Fruit fly (Drosophila melanogaster): ENCODE data around the gene nocte.

The nocte gene

DNA sequence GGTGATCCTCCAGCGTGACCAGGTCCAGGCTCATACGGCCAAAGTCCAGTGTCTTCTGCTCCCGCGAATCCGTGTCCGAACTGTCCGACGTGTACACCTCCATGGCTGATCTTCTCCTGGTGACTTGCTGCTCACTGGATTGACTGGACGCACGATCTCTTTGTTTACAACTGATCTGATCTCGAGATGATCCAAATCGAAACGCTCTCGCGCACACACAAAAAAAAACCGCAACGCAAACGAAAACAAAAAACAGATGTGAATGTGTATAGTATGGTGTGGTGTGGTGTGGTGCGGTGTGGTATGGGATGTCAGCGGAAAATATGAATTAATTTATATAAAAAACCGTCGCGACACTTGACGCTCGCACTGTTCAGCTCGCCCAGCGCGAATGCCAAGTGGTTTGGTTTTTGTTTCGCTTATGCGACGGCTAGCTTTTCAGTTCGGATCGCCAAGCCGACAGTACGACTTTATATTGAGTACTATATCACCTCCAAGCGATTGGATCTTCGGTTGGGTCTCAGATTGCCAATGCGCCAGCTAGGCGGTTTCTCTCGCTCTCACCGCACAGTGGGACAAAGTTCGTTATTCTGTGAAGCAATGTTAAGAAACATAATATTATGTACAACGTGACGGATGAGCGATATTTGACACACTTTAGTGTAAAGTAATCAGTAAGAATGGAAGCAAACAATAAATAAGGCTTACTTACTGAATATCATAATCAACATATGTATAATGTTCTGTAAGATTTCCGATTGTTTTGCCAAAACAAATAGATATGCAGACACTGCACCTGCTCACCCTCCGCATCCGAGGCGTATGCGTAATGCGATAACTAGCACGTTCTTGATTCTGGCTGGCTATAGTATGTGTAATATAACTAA is 11.9 kb upstream of the nocte start (continued):
- TF ChIP-seq Hsf (GFP tag; optimal IDR thresholded peaks at IDR 0.05): peak; percentile 53
- TF ChIP-seq crol (GFP tag; IDR thresholded peaks at IDR 0.05): peak; percentile 45; the same call in 1 of the 2 replicates
- TF ChIP-seq Hand (GFP tag; optimal IDR thresholded peaks at IDR 0.05): peak; percentile 62
- peak; percentile 54 for TF ChIP-seq Adf1 (GFP tag; IDR thresholded peaks at IDR 0.05)
- no peak for TF ChIP-seq peb (GFP tag; IDR thresholded peaks at IDR 0.05)
- peak; percentile 4 for TF ChIP-seq gcm (GFP tag; optimal IDR thresholded peaks at IDR 0.05)
- no peak for TF ChIP-seq Sin3A (optimal IDR thresholded peaks at IDR 0.05)
- peak; percentile 76 for TF ChIP-seq Drgx (GFP tag; IDR thresholded peaks at IDR 0.05)
- peak; percentile 72 for TF ChIP-seq CG7556 (GFP tag; optimal IDR thresholded peaks at IDR 0.05)
- no peak for TF ChIP-seq CG2202 (tag; optimal IDR thresholded peaks at IDR 0.05)
- TF ChIP-seq YL-1 (GFP tag; optimal IDR thresholded peaks at IDR 0.05): no peak
- peak; percentile 40; the same call in 1 of the 3 replicates for TF ChIP-seq knrl (GFP tag; IDR thresholded peaks at IDR 0.05; ENCODE audit: partially characterized antibody)
- peak; percentile 64 for TF ChIP-seq CG31441 (GFP tag; IDR thresholded peaks at IDR 0.05)
- peak; percentile 44; the same call in 1 of the 2 replicates for TF ChIP-seq sisA (GFP tag; IDR thresholded peaks at IDR 0.05)
- TF ChIP-seq pita (GFP tag; optimal IDR thresholded peaks at IDR 0.05): no peak
- 0 out of 2 replicates have a peak, but pooled peaks have one; percentile 21 for TF ChIP-seq seq (GFP tag; IDR thresholded peaks at IDR 0.05)
- no peak for TF ChIP-seq Hr78 (GFP tag; optimal IDR thresholded peaks at IDR 0.05)
- peak; percentile 53 for TF ChIP-seq D19B (GFP tag; optimal IDR thresholded peaks at IDR 0.05)
- peak; percentile 57 for TF ChIP-seq Ets65A (GFP tag)
- 0 out of 2 replicates have a peak, but pooled peaks have one; percentile 35 for TF ChIP-seq CG31224 (GFP tag; IDR thresholded peaks at IDR 0.05)
- no peak for TF ChIP-seq CG33557 (GFP tag; optimal IDR thresholded peaks at IDR 0.05)
- TF ChIP-seq nerfin-2 (GFP tag; IDR thresholded peaks at IDR 0.05; ENCODE audit: partially characterized antibody): no peak
- no peak for TF ChIP-seq CG2116 (GFP tag; optimal IDR thresholded peaks at IDR 0.05)
- no peak for TF ChIP-seq Nf-YA (GFP tag; IDR thresholded peaks at IDR 0.05)
- peak; percentile 45; the same call in 1 of the 2 replicates for TF ChIP-seq H2.0 (GFP tag; IDR thresholded peaks at IDR 0.05)
- no peak for TF ChIP-seq CG12744 (GFP tag; optimal IDR thresholded peaks at IDR 0.05)
- peak; percentile 86 for TF ChIP-seq cwo (GFP tag; optimal IDR thresholded peaks at IDR 0.05)
- TF ChIP-seq CG18011 (GFP tag; optimal IDR thresholded peaks at IDR 0.05): peak; percentile 28
- peak; percentile 46 for TF ChIP-seq CG13775 (GFP tag; optimal IDR thresholded peaks at IDR 0.05)
- 0 out of 2 replicates have a peak, but pooled peaks have one; percentile 23 for TF ChIP-seq CG13287 (GFP tag; IDR thresholded peaks at IDR 0.05; ENCODE audit: partially characterized antibody)
- TF ChIP-seq CG14710 (tag; optimal IDR thresholded peaks at IDR 0.05): no peak
- peak; percentile 71 for TF ChIP-seq mirr (GFP tag; optimal IDR thresholded peaks at IDR 0.05)
- TF ChIP-seq al (GFP tag; IDR thresholded peaks at IDR 0.05): peak; percentile 61
- TF ChIP-seq CG32767 (GFP tag; IDR thresholded peaks at IDR 0.05): no peak
- no peak for TF ChIP-seq cg (GFP tag; optimal IDR thresholded peaks at IDR 0.05)
- peak; percentile 85 for TF ChIP-seq CG2120 (GFP tag; optimal IDR thresholded peaks at IDR 0.05)
- peak; percentile 22 for TF ChIP-seq Hr3 (GFP tag; optimal IDR thresholded peaks at IDR 0.05)
- TF ChIP-seq schlank (tag; optimal IDR thresholded peaks at IDR 0.05): peak; percentile 65
- TF ChIP-seq ssp (GFP tag; IDR thresholded peaks at IDR 0.05): 0 out of 2 replicates have a peak, but pooled peaks have one; percentile 24
- no peak for TF ChIP-seq Mrtf (GFP tag; IDR thresholded peaks at IDR 0.05)
- TF ChIP-seq CG13894 (tag; optimal IDR thresholded peaks at IDR 0.05): peak; percentile 65
- TF ChIP-seq pzg (GFP tag; optimal IDR thresholded peaks at IDR 0.05): no peak
- TF ChIP-seq Nf-YC (tag; optimal IDR thresholded peaks at IDR 0.05): peak; percentile 46
- no peak for TF ChIP-seq ftz-f1 (GFP tag; optimal IDR thresholded peaks at IDR 0.05)
- TF ChIP-seq CG11504 (tag; optimal IDR thresholded peaks at IDR 0.05): peak; percentile 73
- TF ChIP-seq gcm2 (GFP tag; optimal IDR thresholded peaks at IDR 0.05): peak; percentile 16
- peak; percentile 17 for TF ChIP-seq tx (GFP tag; optimal IDR thresholded peaks at IDR 0.05)
- peak; percentile 11 for TF ChIP-seq CG4854 (GFP tag; optimal IDR thresholded peaks at IDR 0.05)
